Fruit fly (Drosophila melanogaster) whole organism, embryonic: ENCODE results near the gene Pp2A-29B.

Experiments
- Asciz ChIP-seq: fragments of 200-800 bp; sonication (Bioruptor generic); optimal IDR thresholded peaks from 2 replicates; lab custom pipeline; 2017; ENCODE audit warnings: missing biosample characterization, mild to moderate bottlenecking, missing genetic modification characterization, missing genetic modification reagents
- Awh ChIP-seq: fragments of 200-800 bp; sonication (Bioruptor generic); IDR thresholded peaks from 2 replicates; pipeline ENCODE4, ENCODE4 v1.3.6; 2022; ENCODE audit warnings: missing biosample characterization, missing genetic modification characterization
- BEAF-32 ChIP-seq: fragments of 200-800 bp; sonication (Bioruptor generic); optimal IDR thresholded peaks from 3 replicates; lab custom pipeline; 2017; ENCODE audit warnings: missing biosample characterization, missing genetic modification characterization, mild to moderate bottlenecking, moderate library complexity, missing genetic modification reagents
- CG10147 ChIP-seq: fragments of 200-800 bp; sonication (Bioruptor generic); optimal IDR thresholded peaks from 2 replicates; lab custom pipeline; 2019; ENCODE audit warnings: missing biosample characterization, mild to moderate bottlenecking, missing genetic modification characterization, moderate library complexity
- CG10959 ChIP-seq: fragments of 200-800 bp; sonication (Bioruptor generic); IDR thresholded peaks from 2 replicates; pipeline ENCODE4 v1.3.6; 2022; ENCODE audit warnings: missing biosample characterization, missing genetic modification characterization
- CG12155 ChIP-seq: fragments of 200-800 bp; sonication (Bioruptor generic); optimal IDR thresholded peaks from 3 replicates; lab custom pipeline; 2016; ENCODE audit warnings: missing biosample characterization, missing genetic modification characterization
- CG12391 ChIP-seq: fragments of 200-800 bp; sonication (Bioruptor generic); optimal IDR thresholded peaks from 3 replicates; lab custom pipeline; 2018; ENCODE audit warnings: missing biosample characterization, mild to moderate bottlenecking, missing genetic modification characterization, moderate library complexity
- CG13287 ChIP-seq: fragments of 200-800 bp; sonication (Bioruptor generic); IDR thresholded peaks from 2 replicates; pipeline ENCODE4 v1.3.6; 2022; ENCODE audit warnings: missing biosample characterization, missing genetic modification characterization; ENCODE audit not compliant: partially characterized antibody
- CG14441 ChIP-seq: fragments of 200-800 bp; sonication (Bioruptor generic); IDR thresholded peaks from 2 replicates; pipeline ENCODE4 v1.3.6; 2022; ENCODE audit warnings: missing biosample characterization, missing genetic modification characterization
- CG14710 ChIP-seq: fragments of 200-800 bp; sonication (Bioruptor generic); optimal IDR thresholded peaks from 3 replicates; lab custom pipeline; 2019; ENCODE audit warnings: missing biosample characterization, mild to moderate bottlenecking, missing genetic modification characterization, moderate library complexity
- CG2875 ChIP-seq: fragments of 200-800 bp; sonication (Bioruptor generic); optimal IDR thresholded peaks from 2 replicates; lab custom pipeline; 2017; ENCODE audit warnings: missing biosample characterization, mild to moderate bottlenecking, missing genetic modification characterization, missing genetic modification reagents
- CG30431 ChIP-seq: fragments of 200-800 bp; sonication (Bioruptor generic); optimal IDR thresholded peaks from 2 replicates; lab custom pipeline; 2017; ENCODE audit warnings: missing biosample characterization, missing genetic modification characterization
- CG31388 ChIP-seq: fragments of 200-800 bp; sonication (Bioruptor generic); optimal IDR thresholded peaks from 2 replicates; lab custom pipeline; 2016; ENCODE audit warnings: missing biosample characterization, missing genetic modification characterization
- CG3163 ChIP-seq: fragments of 200-800 bp; sonication (Bioruptor generic); optimal IDR thresholded peaks from 3 replicates; lab custom pipeline; 2016; ENCODE audit warnings: missing biosample characterization, missing genetic modification characterization
- CG3838 ChIP-seq: fragments of 200-800 bp; sonication (Bioruptor generic); optimal IDR thresholded peaks from 3 replicates; lab custom pipeline; 2016; ENCODE audit warnings: missing biosample characterization, missing genetic modification characterization
- CG4360 ChIP-seq: fragments of 200-800 bp; sonication (Bioruptor generic); IDR thresholded peaks from 2 replicates; pipeline ENCODE4 v1.3.6; 2022; ENCODE audit warnings: missing biosample characterization, missing genetic modification characterization
- CG5180 ChIP-seq: fragments of 200-800 bp; sonication (Bioruptor generic); optimal IDR thresholded peaks from 3 replicates; lab custom pipeline; 2017; ENCODE audit warnings: missing biosample characterization, missing genetic modification characterization, mild to moderate bottlenecking, moderate library complexity, missing genetic modification reagents
- CG6654 ChIP-seq: fragments of 200-800 bp; sonication (Bioruptor generic); optimal IDR thresholded peaks from 2 replicates; lab custom pipeline; 2017; ENCODE audit warnings: missing biosample characterization, mild to moderate bottlenecking, missing genetic modification characterization
- CG6791 ChIP-seq: fragments of 200-800 bp; sonication (Bioruptor generic); IDR thresholded peaks from 3 replicates; pipeline ENCODE4 v1.3.6; 2022; ENCODE audit warnings: missing biosample characterization, missing genetic modification characterization; ENCODE audit not compliant: partially characterized antibody
- CG7357 ChIP-seq: fragments of 200-800 bp; sonication (Bioruptor generic); IDR thresholded peaks from 3 replicates; pipeline ENCODE4 v1.3.6; 2022; ENCODE audit warnings: missing biosample characterization, missing genetic modification characterization
- CG9215 ChIP-seq: fragments of 200-800 bp; sonication (Bioruptor generic); IDR thresholded peaks from 2 replicates; pipeline ENCODE4 v1.3.6; 2022; ENCODE audit warnings: missing biosample characterization, missing genetic modification characterization
- CHES-1-like ChIP-seq: fragments of 200-800 bp; sonication (Bioruptor generic); optimal IDR thresholded peaks from 2 replicates; lab custom pipeline; 2016; ENCODE audit warnings: missing biosample characterization, missing genetic modification characterization
- CTCF ChIP-seq: fragments of 200-800 bp; sonication (Bioruptor generic); optimal IDR thresholded peaks from 2 replicates; lab custom pipeline; 2017; ENCODE audit warnings: missing biosample characterization, mild to moderate bottlenecking, missing genetic modification characterization, moderate library complexity
- Dip3 ChIP-seq: fragments of 200-800 bp; sonication (Bioruptor generic); optimal IDR thresholded peaks from 3 replicates; lab custom pipeline; 2016; ENCODE audit warnings: missing biosample characterization, missing genetic modification characterization
- Drgx ChIP-seq: fragments of 200-800 bp; sonication (Bioruptor generic); IDR thresholded peaks from 2 replicates; pipeline ENCODE4 v1.3.6; 2022; ENCODE audit warnings: missing biosample characterization, missing genetic modification characterization
- Ets65A ChIP-seq: fragments of 200-800 bp; sonication (Bioruptor generic); peaks from one replicate; lab custom pipeline; 2016; ENCODE audit warnings: missing biosample characterization, missing genetic modification characterization
- Ets97D ChIP-seq: fragments of 200-800 bp; sonication (Bioruptor generic); optimal IDR thresholded peaks from 3 replicates; lab custom pipeline; 2016; ENCODE audit warnings: missing biosample characterization, missing genetic modification characterization
- Hey ChIP-seq: fragments of 200-800 bp; sonication (Bioruptor generic); optimal IDR thresholded peaks from 3 replicates; lab custom pipeline; 2018; ENCODE audit warnings: missing biosample characterization, mild to moderate bottlenecking, missing genetic modification characterization
- Kr ChIP-seq: fragments of 200-800 bp; sonication (Bioruptor generic); optimal IDR thresholded peaks from 2 replicates; lab custom pipeline; 2017; ENCODE audit warnings: missing biosample characterization, mild to moderate bottlenecking, missing genetic modification characterization
- MBD-R2 ChIP-seq: fragments of 200-800 bp; sonication (Bioruptor generic); IDR thresholded peaks from 2 replicates; pipeline ENCODE4 v1.3.6; 2022; ENCODE audit warnings: missing biosample characterization, missing genetic modification characterization
- Max ChIP-seq: fragments of 200-800 bp; sonication (Bioruptor generic); optimal IDR thresholded peaks from 2 replicates; lab custom pipeline; 2016; ENCODE audit warnings: missing biosample characterization, mild to moderate bottlenecking, missing genetic modification characterization
- Opbp ChIP-seq: fragments of 200-800 bp; sonication (Bioruptor generic); IDR thresholded peaks from 3 replicates; pipeline ENCODE4 v1.3.6; 2022; ENCODE audit warnings: missing biosample characterization, missing genetic modification characterization; ENCODE audit not compliant: partially characterized antibody
- ato ChIP-seq: fragments of 200-800 bp; sonication (Bioruptor generic); IDR thresholded peaks from 2 replicates; pipeline ENCODE4 v1.3.6; 2022; ENCODE audit warnings: missing biosample characterization, missing genetic modification characterization; ENCODE audit not compliant: partially characterized antibody
- bcd ChIP-seq: fragments of 200-800 bp; sonication (Bioruptor generic); optimal IDR thresholded peaks from 2 replicates; lab custom pipeline; 2017; ENCODE audit warnings: missing biosample characterization, mild to moderate bottlenecking, missing genetic modification characterization
- bowl ChIP-seq: fragments of 200-800 bp; sonication (Bioruptor generic); IDR thresholded peaks from 2 replicates; pipeline ENCODE4 v1.3.6; 2022; ENCODE audit warnings: missing biosample characterization, missing genetic modification characterization
- br ChIP-seq: fragments of >200 bp; optimal IDR thresholded peaks from 2 replicates; lab custom pipeline; 2017
- cg ChIP-seq: fragments of 200-800 bp; sonication (Bioruptor generic); optimal IDR thresholded peaks from 3 replicates; lab custom pipeline; 2019; ENCODE audit warnings: missing biosample characterization, mild to moderate bottlenecking, missing genetic modification characterization, moderate library complexity
- chif ChIP-seq, 2 experiments: fragments of 200-800 bp; sonication (Bioruptor generic); optimal IDR thresholded peaks; 3 replicates each; lab custom pipeline; 2016; ENCODE audit warnings: missing biosample characterization in 2 of 2, missing genetic modification characterization in 2 of 2
- chinmo ChIP-seq: fragments of 200-800 bp; sonication (Bioruptor generic); IDR thresholded peaks from 4 replicates; pipeline ENCODE4 v1.3.6; 2022; ENCODE audit warnings: missing biosample characterization, missing genetic modification characterization; ENCODE audit not compliant: partially characterized antibody
- ci ChIP-seq: fragments of 200-800 bp; sonication (Bioruptor generic); IDR thresholded peaks from 3 replicates; pipeline ENCODE4 v1.3.6; 2022; ENCODE audit warnings: missing biosample characterization, missing genetic modification characterization
- esg ChIP-seq: fragments of 200-800 bp; sonication (Bioruptor generic); conservative IDR thresholded peaks from 2 replicates; pipeline ENCODE4 v1.3.6; 2022; ENCODE audit warnings: missing biosample characterization, missing genetic modification characterization
- her ChIP-seq: fragments of 200-800 bp; sonication (Bioruptor generic); optimal IDR thresholded peaks from 2 replicates; lab custom pipeline; 2016; ENCODE audit warnings: missing biosample characterization, missing genetic modification characterization
- org-1 ChIP-seq: fragments of 200-800 bp; sonication (Bioruptor generic); optimal IDR thresholded peaks from 2 replicates; lab custom pipeline; 2017; ENCODE audit warnings: missing biosample characterization, missing genetic modification characterization
- psq ChIP-seq: fragments of 200-800 bp; sonication (Bioruptor generic); optimal IDR thresholded peaks from 2 replicates; lab custom pipeline; 2017; ENCODE audit warnings: missing biosample characterization, missing genetic modification characterization
- so ChIP-seq: fragments of 200-800 bp; sonication (Bioruptor generic); IDR thresholded peaks from 3 replicates; pipeline ENCODE4 v1.3.6; 2022; ENCODE audit warnings: missing biosample characterization, missing genetic modification characterization
- ssp ChIP-seq: fragments of 200-800 bp; sonication (Bioruptor generic); IDR thresholded peaks from 2 replicates; pipeline ENCODE4 v1.3.6; 2022; ENCODE audit warnings: missing biosample characterization, missing genetic modification characterization
- tio ChIP-seq: fragments of 200-800 bp; sonication (Bioruptor generic); optimal IDR thresholded peaks from 2 replicates; lab custom pipeline; 2017; ENCODE audit warnings: missing biosample characterization, missing genetic modification characterization, inconsistent platforms
- usp ChIP-seq: fragments of >200 bp; optimal IDR thresholded peaks from 2 replicates; lab custom pipeline; 2017; ENCODE audit warnings: missing biosample characterization, missing genetic modification characterization

The Pp2A-29B gene

DNA sequence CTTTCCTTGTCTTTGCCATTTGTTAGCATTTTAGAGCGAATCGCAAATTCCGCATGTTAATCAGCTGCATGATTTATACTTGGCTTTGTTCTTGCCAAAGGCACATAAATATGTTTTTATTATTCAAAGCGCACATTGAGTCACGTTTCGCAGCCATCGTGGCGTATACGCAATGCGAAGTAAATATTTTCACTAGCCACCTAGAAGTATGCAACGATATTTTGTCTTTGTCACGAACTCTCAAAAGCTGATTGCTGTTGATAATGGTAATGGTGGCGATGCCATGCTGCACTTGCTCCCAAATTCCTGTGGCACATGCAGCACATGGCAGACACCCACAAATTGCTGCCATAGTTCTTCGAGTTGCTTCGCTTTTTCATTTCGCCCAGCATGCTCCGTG, 31.1 kb upstream of the Pp2A-29B start (continued):
- TF ChIP-seq CG14441 (GFP tag; lab: Robert Waterston, UW) = no peak
- no peak for TF ChIP-seq CG9215
- TF ChIP-seq Opbp = no peak
- no peak for TF ChIP-seq bcd (GFP tag; lab: Kevin White, UChicago)
- TF ChIP-seq ssp = no peak
- TF ChIP-seq bowl (GFP tag; lab: Robert Waterston, UW) = no peak
- TF ChIP-seq cg (GFP tag; lab: Kevin White, UChicago) = no peak
- TF ChIP-seq CG12155 = no peak
- TF ChIP-seq usp (GFP tag; lab: Kevin White, UChicago) = no peak
- TF ChIP-seq CG12391 (tag; lab: Kevin White, UChicago) = no peak
- TF ChIP-seq Hey (tag; lab: Kevin White, UChicago) = no peak
- no peak for TF ChIP-seq CG3838 (GFP tag; lab: Kevin White, UChicago)
- TF ChIP-seq CG13287 = peak; percentile 30; the same call in 1 of the 2 replicates
- no peak for TF ChIP-seq CG30431
- TF ChIP-seq Drgx (GFP tag; lab: Robert Waterston, UW) = 0 out of 2 replicates have a peak, but pooled peaks have one; percentile 38
- no peak for TF ChIP-seq CG5180
- no peak for TF ChIP-seq esg (GFP tag; lab: Robert Waterston, UW)
- TF ChIP-seq CG10147 (GFP tag; lab: Kevin White, UChicago) = no peak
- no peak for TF ChIP-seq CTCF
- no peak for TF ChIP-seq psq
- TF ChIP-seq CG4360 = no peak
- TF ChIP-seq CG2875 = no peak
- no peak for TF ChIP-seq chif (GFP tag; optimal IDR thresholded peaks at IDR 0.05; lab: Kevin White, UChicago)
- TF ChIP-seq br (lab: Kevin White, UChicago) = no peak
- TF ChIP-seq Awh = no peak
- no peak for TF ChIP-seq Dip3 (GFP tag; lab: Kevin White, UChicago)
- TF ChIP-seq chinmo (GFP tag; lab: Robert Waterston, UW) = 0 out of 4 replicates have a peak, but pooled peaks have one; percentile 68
- TF ChIP-seq BEAF-32 (GFP tag; lab: Kevin White, UChicago) = no peak
- 0 out of 2 replicates have a peak, but pooled peaks have one; percentile 34 for TF ChIP-seq MBD-R2 (GFP tag; lab: Robert Waterston, UW)
- peak; percentile 74; the same call in 2 of the 3 replicates for TF ChIP-seq ci (GFP tag; lab: Robert Waterston, UW)
- TF ChIP-seq org-1 (GFP tag; lab: Kevin White, UChicago) = no peak
- TF ChIP-seq CG31388 (GFP tag; lab: Kevin White, UChicago) = no peak
- TF ChIP-seq CG3163 (GFP tag; lab: Kevin White, UChicago) = no peak
- no peak for TF ChIP-seq Kr (GFP tag; lab: Kevin White, UChicago)
- TF ChIP-seq CG10959 (GFP tag; lab: Robert Waterston, UW) = no peak
- TF ChIP-seq so = no peak
- TF ChIP-seq Ets97D (GFP tag; lab: Kevin White, UChicago) = no peak
- no peak for TF ChIP-seq CG6654
- TF ChIP-seq Max (GFP tag; lab: Kevin White, UChicago) = no peak
- no peak for TF ChIP-seq ato (GFP tag; lab: Robert Waterston, UW)
- no peak for TF ChIP-seq CG14710
- TF ChIP-seq Asciz (GFP tag; lab: Kevin White, UChicago) = no peak
- no peak for TF ChIP-seq tio (GFP tag; lab: Kevin White, UChicago)
- TF ChIP-seq CG7357 (GFP tag; lab: Robert Waterston, UW) = no peak
- no peak for TF ChIP-seq Ets65A (GFP tag; lab: Kevin White, UChicago)
- TF ChIP-seq CG6791 (GFP tag; lab: Robert Waterston, UW) = no peak
- TF ChIP-seq CHES-1-like (GFP tag; lab: Kevin White, UChicago) = no peak
- no peak for TF ChIP-seq her
